Fruit fly (Drosophila melanogaster) whole organism, embryonic: ENCODE results near the gene scny.

Experiments used
- B-H1 ChIP-seq: fragments of 200-800 bp; sonication (Bioruptor generic); IDR thresholded peaks from 3 replicates; pipeline ENCODE4 v1.3.6; 2022; ENCODE audit warnings: missing biosample characterization, missing genetic modification characterization
- Blimp-1 ChIP-seq: fragments of 200-800 bp; sonication (Bioruptor generic); optimal IDR thresholded peaks from 3 replicates; lab custom pipeline; 2018; ENCODE audit warnings: missing biosample characterization, missing genetic modification characterization, mild to moderate bottlenecking, moderate library complexity, missing genetic modification reagents
- BtbVII ChIP-seq: fragments of 200-800 bp; sonication (Bioruptor generic); optimal IDR thresholded peaks from 3 replicates; lab custom pipeline; 2017; ENCODE audit warnings: missing biosample characterization, mild to moderate bottlenecking, missing genetic modification characterization
- CG11247 ChIP-seq: fragments of 200-800 bp; sonication (Bioruptor generic); IDR thresholded peaks from 2 replicates; pipeline ENCODE4 v1.3.6; 2022; ENCODE audit warnings: missing biosample characterization, missing genetic modification characterization
- CG11695 ChIP-seq: fragments of 200-800 bp; sonication (Bioruptor generic); IDR thresholded peaks from 3 replicates; pipeline ENCODE4 v1.3.6; 2022; ENCODE audit warnings: missing biosample characterization, missing genetic modification characterization
- CG12236 ChIP-seq: fragments of 200-800 bp; sonication (Bioruptor generic); optimal IDR thresholded peaks from 2 replicates; lab custom pipeline; 2016; ENCODE audit warnings: missing biosample characterization, missing genetic modification characterization
- CG2712 ChIP-seq: fragments of 200-800 bp; optimal IDR thresholded peaks from 3 replicates; lab custom pipeline; 2019; ENCODE audit warnings: missing biosample characterization, mild to moderate bottlenecking, missing genetic modification characterization, moderate library complexity
- CG31441 ChIP-seq: fragments of 200-800 bp; sonication (Bioruptor generic); IDR thresholded peaks from 2 replicates; pipeline ENCODE4 v1.3.6; 2022; ENCODE audit warnings: missing biosample characterization, missing genetic modification characterization
- CG34224 ChIP-seq: fragments of 200-800 bp; sonication (Bioruptor generic); IDR thresholded peaks from 3 replicates; pipeline ENCODE4 v1.3.6; 2022; ENCODE audit warnings: missing biosample characterization, missing genetic modification characterization; ENCODE audit not compliant: partially characterized antibody
- CG43689 ChIP-seq: fragments of 200-800 bp; sonication (Bioruptor generic); IDR thresholded peaks from 2 replicates; pipeline ENCODE4 v1.3.6; 2022; ENCODE audit warnings: missing biosample characterization, missing genetic modification characterization
- CG4424 ChIP-seq: fragments of 200-800 bp; sonication (Bioruptor generic); optimal IDR thresholded peaks from 3 replicates; lab custom pipeline; 2016; ENCODE audit warnings: missing biosample characterization, missing genetic modification characterization
- CG8359 ChIP-seq: fragments of 200-800 bp; sonication (Bioruptor generic); optimal IDR thresholded peaks from 2 replicates; lab custom pipeline; 2017; ENCODE audit warnings: missing biosample characterization, mild to moderate bottlenecking, missing genetic modification characterization, borderline replicate concordance
- CG8478 ChIP-seq: fragments of >200 bp; optimal IDR thresholded peaks from 2 replicates; lab custom pipeline; 2018
- CG8765 ChIP-seq: fragments of 200-800 bp; sonication (Bioruptor generic); IDR thresholded peaks from 2 replicates; pipeline ENCODE4 v1.3.6; 2022; ENCODE audit warnings: missing biosample characterization, missing genetic modification characterization
- CG9609 ChIP-seq: fragments of 200-800 bp; sonication (Bioruptor generic); optimal IDR thresholded peaks from 3 replicates; lab custom pipeline; 2016; ENCODE audit warnings: missing biosample characterization, missing genetic modification characterization
- CG9727 ChIP-seq: fragments of 200-800 bp; sonication (Bioruptor generic); optimal IDR thresholded peaks from 3 replicates; lab custom pipeline; 2017; ENCODE audit warnings: missing biosample characterization, mild to moderate bottlenecking, missing genetic modification characterization
- CTCF ChIP-seq: fragments of 200-800 bp; sonication (Bioruptor generic); optimal IDR thresholded peaks from 2 replicates; lab custom pipeline; 2017; ENCODE audit warnings: missing biosample characterization, mild to moderate bottlenecking, missing genetic modification characterization, moderate library complexity
- Camta ChIP-seq: fragments of 200-800 bp; sonication (Bioruptor generic); optimal IDR thresholded peaks from 2 replicates; lab custom pipeline; 2016; ENCODE audit warnings: missing biosample characterization, missing genetic modification characterization
- Dad ChIP-seq: fragments of 200-800 bp; sonication (Bioruptor generic); optimal IDR thresholded peaks from 3 replicates; lab custom pipeline; 2016; ENCODE audit warnings: missing biosample characterization, missing genetic modification characterization
- Doc3 ChIP-seq: fragments of 200-800 bp; sonication (Bioruptor generic); IDR thresholded peaks from 3 replicates; pipeline ENCODE4 v1.3.6; 2022; ENCODE audit warnings: missing biosample characterization, missing genetic modification characterization; ENCODE audit not compliant: partially characterized antibody
- Ets65A ChIP-seq: fragments of 200-800 bp; sonication (Bioruptor generic); peaks from one replicate; lab custom pipeline; 2016; ENCODE audit warnings: missing biosample characterization, missing genetic modification characterization
- Hmr ChIP-seq: fragments of 200-800 bp; sonication (Bioruptor generic); optimal IDR thresholded peaks from 3 replicates; lab custom pipeline; 2017; ENCODE audit warnings: mild to moderate bottlenecking, missing biosample characterization, missing genetic modification reagents, missing genetic modification characterization
- Hr78 ChIP-seq, 2 experiments: fragments of 200-800 bp in 1 of 2; fragments of >200 bp in 1 of 2; sonication (Bioruptor generic) in 1 of 2; optimal IDR thresholded peaks; 2 replicates each; lab custom pipeline; 2017 to 2019; ENCODE audit warnings: missing biosample characterization in 2 of 2, missing genetic modification characterization in 2 of 2, mild to moderate bottlenecking in 1 of 2, moderate library complexity in 1 of 2
- NFAT ChIP-seq: fragments of 200-800 bp; sonication (Bioruptor generic); IDR thresholded peaks from 2 replicates; pipeline ENCODE4 v1.3.6; 2022; ENCODE audit warnings: missing biosample characterization, missing genetic modification characterization
- NK7.1 ChIP-seq: fragments of 200-800 bp; sonication (Bioruptor generic); optimal IDR thresholded peaks from 3 replicates; lab custom pipeline; 2016; ENCODE audit warnings: missing biosample characterization, missing genetic modification characterization
- Opbp ChIP-seq: fragments of 200-800 bp; sonication (Bioruptor generic); IDR thresholded peaks from 3 replicates; pipeline ENCODE4 v1.3.6; 2022; ENCODE audit warnings: missing biosample characterization, missing genetic modification characterization; ENCODE audit not compliant: partially characterized antibody
- PHDP ChIP-seq: fragments of 200-800 bp; sonication (Bioruptor generic); optimal IDR thresholded peaks from 3 replicates; lab custom pipeline; 2018; ENCODE audit warnings: missing biosample characterization, mild to moderate bottlenecking, missing genetic modification characterization, moderate library complexity
- Sry-δ ChIP-seq: fragments of 200-800 bp; sonication (Bioruptor generic); optimal IDR thresholded peaks from 2 replicates; lab custom pipeline; 2016; ENCODE audit warnings: missing biosample characterization, missing genetic modification characterization
- Xbp1 ChIP-seq: fragments of 200-800 bp; sonication (Bioruptor generic); optimal IDR thresholded peaks from 3 replicates; lab custom pipeline; 2016; ENCODE audit warnings: missing biosample characterization, mild to moderate bottlenecking, missing genetic modification characterization
- ash1 ChIP-seq: fragments of 200-800 bp; sonication (Bioruptor generic); optimal IDR thresholded peaks from 2 replicates; lab custom pipeline; 2018; ENCODE audit warnings: missing biosample characterization, mild to moderate bottlenecking, missing genetic modification characterization
- bcd ChIP-seq: fragments of 200-800 bp; sonication (Bioruptor generic); optimal IDR thresholded peaks from 2 replicates; lab custom pipeline; 2017; ENCODE audit warnings: missing biosample characterization, mild to moderate bottlenecking, missing genetic modification characterization
- bigmax ChIP-seq: fragments of 200-800 bp; sonication (Bioruptor generic); optimal IDR thresholded peaks from 2 replicates; lab custom pipeline; 2018; ENCODE audit warnings: missing biosample characterization, mild to moderate bottlenecking, missing genetic modification characterization
- cato ChIP-seq: fragments of 200-800 bp; sonication (Bioruptor generic); optimal IDR thresholded peaks from 2 replicates; lab custom pipeline; 2016; ENCODE audit warnings: missing biosample characterization, missing genetic modification characterization, borderline replicate concordance
- disco-r ChIP-seq: fragments of 200-800 bp; sonication (Bioruptor generic); optimal IDR thresholded peaks from 2 replicates; lab custom pipeline; 2016; ENCODE audit warnings: missing biosample characterization, missing genetic modification characterization
- exex ChIP-seq: fragments of 200-800 bp; sonication (Bioruptor generic); optimal IDR thresholded peaks from 4 replicates; lab custom pipeline; 2018; ENCODE audit warnings: missing biosample characterization, mild to moderate bottlenecking, missing genetic modification characterization, moderate library complexity
- gro ChIP-seq: fragments of 200-800 bp; sonication (Bioruptor generic); optimal IDR thresholded peaks from 2 replicates; lab custom pipeline; 2016; ENCODE audit warnings: missing biosample characterization, missing genetic modification characterization
- ham ChIP-seq: fragments of 200-800 bp; sonication (Bioruptor generic); IDR thresholded peaks from 2 replicates; pipeline ENCODE4 v1.3.6; 2022; ENCODE audit warnings: missing biosample characterization, missing genetic modification characterization
- her ChIP-seq: fragments of 200-800 bp; sonication (Bioruptor generic); optimal IDR thresholded peaks from 2 replicates; lab custom pipeline; 2016; ENCODE audit warnings: missing biosample characterization, missing genetic modification characterization
- ind ChIP-seq: fragments of 200-800 bp; sonication (Bioruptor generic); optimal IDR thresholded peaks from 3 replicates; lab custom pipeline; 2016; ENCODE audit warnings: missing biosample characterization, missing genetic modification characterization
- jigr1 ChIP-seq: fragments of 200-800 bp; sonication (Bioruptor generic); IDR thresholded peaks from 3 replicates; pipeline ENCODE4 v1.3.6; 2022; ENCODE audit warnings: missing biosample characterization, missing genetic modification characterization
- klu ChIP-seq: fragments of 200-800 bp; sonication (Bioruptor generic); IDR thresholded peaks from 2 replicates; pipeline ENCODE4 v1.3.6; 2022; ENCODE audit warnings: missing biosample characterization, missing genetic modification characterization
- nerfin-2 ChIP-seq: fragments of 200-800 bp; sonication (Bioruptor generic); IDR thresholded peaks from 2 replicates; pipeline ENCODE4 v1.3.6; 2022; ENCODE audit warnings: missing biosample characterization, missing genetic modification characterization; ENCODE audit not compliant: partially characterized antibody
- schlank ChIP-seq: fragments of 200-800 bp; sonication (Bioruptor generic); optimal IDR thresholded peaks from 2 replicates; lab custom pipeline; 2018; ENCODE audit warnings: missing biosample characterization, mild to moderate bottlenecking, missing genetic modification characterization
- seq ChIP-seq: fragments of 200-800 bp; sonication (Bioruptor generic); IDR thresholded peaks from 2 replicates; pipeline ENCODE4 v1.3.6; 2022; ENCODE audit warnings: missing biosample characterization, missing genetic modification characterization
- sim ChIP-seq: fragments of 200-800 bp; sonication (Bioruptor generic); IDR thresholded peaks from 2 replicates; pipeline ENCODE4 v1.3.6; 2022; ENCODE audit warnings: missing biosample characterization, missing genetic modification characterization
- so ChIP-seq: fragments of 200-800 bp; sonication (Bioruptor generic); IDR thresholded peaks from 3 replicates; pipeline ENCODE4 v1.3.6; 2022; ENCODE audit warnings: missing biosample characterization, missing genetic modification characterization
- stwl ChIP-seq: fragments of 200-800 bp; sonication (Bioruptor generic); optimal IDR thresholded peaks from 3 replicates; lab custom pipeline; 2018; ENCODE audit warnings: missing biosample characterization, mild to moderate bottlenecking, missing genetic modification characterization, moderate library complexity
- tio ChIP-seq: fragments of 200-800 bp; sonication (Bioruptor generic); optimal IDR thresholded peaks from 2 replicates; lab custom pipeline; 2017; ENCODE audit warnings: missing biosample characterization, missing genetic modification characterization, inconsistent platforms
- trem ChIP-seq: fragments of 200-800 bp; optimal IDR thresholded peaks from 3 replicates; lab custom pipeline; 2019; ENCODE audit warnings: missing biosample characterization, mild to moderate bottlenecking, missing genetic modification characterization, moderate library complexity
- trh ChIP-seq: fragments of 200-800 bp; sonication (Bioruptor generic); optimal IDR thresholded peaks from 2 replicates; lab custom pipeline; 2016; ENCODE audit warnings: missing biosample characterization, missing genetic modification characterization

The scny gene

DNA sequence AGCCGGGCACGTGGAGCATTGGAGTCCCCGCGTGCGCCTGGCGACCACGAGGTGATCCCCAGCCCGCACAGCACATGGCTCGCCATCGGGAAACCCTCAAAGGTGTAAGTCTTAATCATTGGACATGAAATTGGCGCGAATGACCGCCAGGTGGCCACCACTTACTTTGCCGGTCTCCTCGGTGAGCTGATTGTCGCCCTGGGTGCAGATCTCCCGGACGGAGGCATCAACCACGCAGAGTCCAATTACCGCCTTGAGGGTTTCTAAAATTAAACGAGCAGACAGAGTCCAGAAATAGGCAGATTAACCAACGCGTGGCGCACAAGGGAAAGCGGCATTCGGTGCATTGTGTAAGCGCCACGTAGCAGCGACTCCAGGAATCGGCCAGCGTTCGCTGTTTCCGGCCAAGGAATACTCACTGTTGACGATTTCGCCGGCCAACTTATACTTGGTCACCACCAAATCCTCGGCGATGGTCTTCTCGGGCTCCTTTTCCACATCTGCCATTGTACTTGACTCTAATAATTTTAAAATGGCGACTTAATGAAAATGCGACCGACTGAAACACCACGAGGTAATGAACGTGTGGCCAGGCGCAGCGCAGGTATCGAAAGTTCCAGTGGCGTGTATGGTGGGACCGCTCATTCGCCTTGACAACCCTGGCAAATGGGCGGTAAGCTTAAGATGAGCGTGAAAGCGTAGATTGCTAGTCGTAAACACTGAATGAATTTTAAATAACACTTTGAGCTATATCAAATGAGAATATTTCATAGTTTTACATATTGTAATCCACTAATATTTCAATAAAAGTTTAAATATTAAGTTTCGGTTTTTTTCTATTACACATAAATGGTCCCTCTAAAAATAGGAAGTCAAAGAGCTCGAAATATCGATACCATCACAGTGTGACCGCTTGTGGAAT lies 3.6 kb upstream of the scny start, which contains the start of gene CG10576 (continued):
- TF ChIP-seq schlank (tag; lab: Kevin White, UChicago) (no peak), NFAT (no peak), so (GFP tag; lab: Robert Waterston, UW) (peak; percentile 42; the same call in 1 of the 3 replicates), stwl (tag; lab: Kevin White, UChicago) (no peak), exex (tag; lab: Kevin White, UChicago) (no peak), cato (no peak), CG9609 (GFP tag; lab: Kevin White, UChicago) (no peak), her (GFP tag; lab: Kevin White, UChicago) (no peak), CG8359 (GFP tag; lab: Kevin White, UChicago) (no peak), tio (no peak), jigr1 (GFP tag; lab: Robert Waterston, UW) (no peak), Xbp1 (GFP tag; lab: Kevin White, UChicago) (peak; percentile 43), CG11247 (GFP tag; lab: Robert Waterston, UW) (no peak), nerfin-2 (GFP tag; lab: Robert Waterston, UW) (no peak), PHDP (tag; lab: Kevin White, UChicago) (no peak), Blimp-1 (GFP tag; lab: Kevin White, UChicago) (no peak), Hr78 (GFP tag; optimal IDR thresholded peaks at IDR 0.05; lab: Kevin White, UChicago) (no peak), CG11695 (GFP tag; lab: Robert Waterston, UW) (no peak), disco-r (GFP tag; lab: Kevin White, UChicago) (no peak), CG8478 (lab: Kevin White, UChicago) (no peak), NK7.1 (GFP tag; lab: Kevin White, UChicago) (no peak), CG9727 (GFP tag; lab: Kevin White, UChicago) (peak; percentile 22), ash1 (GFP tag; lab: Kevin White, UChicago) (no peak), CG4424 (no peak), Dad (GFP tag; lab: Kevin White, UChicago) (peak; percentile 6), sim (GFP tag; lab: Robert Waterston, UW) (no peak), Hmr (GFP tag; lab: Kevin White, UChicago) (no peak), CG8765 (GFP tag; lab: Robert Waterston, UW) (no peak), CG2712 (tag; lab: Kevin White, UChicago) (no peak), CG34224 (GFP tag; lab: Robert Waterston, UW) (0 out of 3 replicates have a peak, but pooled peaks have one; percentile 54), CG12236 (no peak), ind (no peak), klu (no peak), Camta (GFP tag; lab: Kevin White, UChicago) (no peak), Ets65A (GFP tag; lab: Kevin White, UChicago) (peak; percentile 75), CTCF (GFP tag; lab: Kevin White, UChicago) (peak; percentile 78), trh (GFP tag; lab: Kevin White, UChicago) (no peak), bigmax (GFP tag; lab: Kevin White, UChicago) (no peak), CG43689 (GFP tag; lab: Robert Waterston, UW) (no peak), CG31441 (GFP tag; lab: Robert Waterston, UW) (no peak), Sry-δ (peak; percentile 68), seq (GFP tag; lab: Robert Waterston, UW) (no peak), ham (GFP tag; lab: Robert Waterston, UW) (no peak), Doc3 (peak; percentile 46; the same call in 1 of the 3 replicates), gro (GFP tag; lab: Kevin White, UChicago) (no peak), B-H1 (no peak), bcd (no peak), Opbp (0 out of 3 replicates have a peak, but pooled peaks have one; percentile 5), trem (tag; lab: Kevin White, UChicago) (peak; percentile 95), BtbVII (GFP tag; lab: Kevin White, UChicago) (no peak)
